Worm (Caenorhabditis elegans): Measurements from ENCODE around the gene F28A12.3.

The F28A12.3 gene

DNA sequence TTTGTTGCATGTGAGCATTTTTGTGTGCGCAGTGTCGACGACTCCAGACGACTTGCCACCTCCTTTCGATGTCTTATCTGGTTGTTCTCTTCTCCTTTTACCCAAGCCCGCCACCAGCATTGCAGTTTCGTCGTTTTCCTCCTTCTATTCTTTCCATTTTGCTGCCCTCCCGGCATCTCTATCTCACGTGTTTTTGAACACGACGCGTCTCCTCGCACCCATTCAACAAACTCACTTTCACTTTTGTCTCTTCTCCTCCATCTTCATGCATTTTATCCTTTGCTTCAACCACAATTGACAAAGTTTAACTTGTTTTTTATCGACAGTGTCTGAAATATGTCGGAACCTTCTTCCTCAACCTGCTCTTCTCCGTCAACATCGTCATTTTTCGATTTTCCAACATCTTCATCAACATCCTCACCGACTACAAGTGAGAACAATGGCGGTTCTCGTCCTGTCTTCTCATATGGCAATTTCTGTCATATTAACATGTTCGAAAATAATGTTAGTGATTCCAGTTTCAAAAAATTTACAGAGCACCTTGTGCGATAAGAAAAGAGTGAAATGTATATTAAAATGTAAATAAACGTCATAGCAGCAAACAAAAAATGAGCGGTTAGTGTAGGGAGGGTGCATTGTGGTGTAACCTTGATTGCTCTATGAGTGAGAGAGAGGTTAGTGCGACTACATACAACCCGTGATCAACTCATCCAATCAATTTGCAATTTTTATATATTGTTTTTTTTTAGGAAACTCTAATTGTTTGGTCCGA, 30.3 kb downstream of the F28A12.3 start, which contains the start of gene fip-4 (continued):
- no peak for TF ChIP-seq ZK546.5 (tag; optimal IDR thresholded peaks at IDR 0.05)
- TF ChIP-seq madf-9 (GFP tag; conservative IDR thresholded peaks at IDR 0.05) = no peak
- TF ChIP-seq daf-12 (tag; optimal IDR thresholded peaks at IDR 0.05) = no peak
- TF ChIP-seq zip-2 (tag; optimal IDR thresholded peaks at IDR 0.05) = no peak
- TF ChIP-seq Y5F2A.4 (GFP tag; optimal IDR thresholded peaks at IDR 0.05) = no peak
- TF ChIP-seq lin-38 (GFP tag; IDR thresholded peaks at IDR 0.05) = no peak
- no peak for TF ChIP-seq lin-1 (GFP tag; IDR thresholded peaks at IDR 0.05)
- TF ChIP-seq sdz-12 (GFP tag; optimal IDR thresholded peaks at IDR 0.05) = no peak
- no peak for TF ChIP-seq fos-1 (tag; optimal IDR thresholded peaks at IDR 0.05)
- no peak for TF ChIP-seq ceh-32 (tag; optimal IDR thresholded peaks at IDR 0.05; ENCODE audit: poor library complexity)
- TF ChIP-seq spr-3 (GFP tag; optimal IDR thresholded peaks at IDR 0.05) = no peak
- TF ChIP-seq nhr-28 (tag; optimal IDR thresholded peaks at IDR 0.05) = peak; percentile 82
- no peak for TF ChIP-seq nhr-48 (tag; optimal IDR thresholded peaks at IDR 0.05)
- no peak for TF ChIP-seq daf-16 (GFP tag; optimal IDR thresholded peaks at IDR 0.05)
- peak; percentile 78 for TF ChIP-seq daf-16 (tag; optimal IDR thresholded peaks at IDR 0.05)
- no peak for TF ChIP-seq T26A8.4 (GFP tag; IDR thresholded peaks at IDR 0.05)
- TF ChIP-seq egl-43 (GFP tag; IDR thresholded peaks at IDR 0.05) = no peak
- no peak for TF ChIP-seq nhr-10 (tag; optimal IDR thresholded peaks at IDR 0.05)
- no peak for TF ChIP-seq egl-27 (tag; optimal IDR thresholded peaks at IDR 0.05)
- TF ChIP-seq ceh-44 (GFP tag; IDR thresholded peaks at IDR 0.05) = no peak
- TF ChIP-seq nhr-6 (tag; optimal IDR thresholded peaks at IDR 0.05) = no peak
- no peak for TF ChIP-seq F49E8.2 (tag; optimal IDR thresholded peaks at IDR 0.05; ENCODE audit: borderline replicate concordance)
- TF ChIP-seq Y75B8A.6 (GFP tag; IDR thresholded peaks at IDR 0.05) = no peak
- TF ChIP-seq nhr-11 (tag; optimal IDR thresholded peaks at IDR 0.05) = no peak
- TF ChIP-seq madf-5 (GFP tag; IDR thresholded peaks at IDR 0.05) = no peak
- TF ChIP-seq D1046.2 (GFP tag; IDR thresholded peaks at IDR 0.05) = no peak
- TF ChIP-seq skn-1 (tag; optimal IDR thresholded peaks at IDR 0.05) = no peak
- TF ChIP-seq tra-1 (GFP tag; IDR thresholded peaks at IDR 0.05) = no peak
- TF ChIP-seq daf-19 (GFP tag; conservative IDR thresholded peaks at IDR 0.05) = no peak
- TF ChIP-seq lin-29 (GFP tag; IDR thresholded peaks at IDR 0.05) = no peak
- TF ChIP-seq dmd-8 (GFP tag; IDR thresholded peaks at IDR 0.05) = no peak
- no peak for TF ChIP-seq fkh-10 (GFP tag; optimal IDR thresholded peaks at IDR 0.05)
- no peak for TF ChIP-seq F44E2.7 (GFP tag; IDR thresholded peaks at IDR 0.05)
- TF ChIP-seq ama-1 (optimal IDR thresholded peaks at IDR 0.05) = peak; percentile 76
- TF ChIP-seq snpc-4 (tag; optimal IDR thresholded peaks at IDR 0.05) = no peak
- TF ChIP-seq ceh-28 (tag; optimal IDR thresholded peaks at IDR 0.05) = no peak
- TF ChIP-seq nhr-25 (tag; optimal IDR thresholded peaks at IDR 0.05; ENCODE audit: borderline replicate concordance, insufficient read depth) = peak; percentile 69
- no peak for TF ChIP-seq lin-39 (tag; optimal IDR thresholded peaks at IDR 0.05)
- TF ChIP-seq tag-97 (GFP tag; IDR thresholded peaks at IDR 0.05) = no peak
- no peak for TF ChIP-seq unc-130 (GFP tag; optimal IDR thresholded peaks at IDR 0.05)
- no peak for TF ChIP-seq mdt-29 (GFP tag; IDR thresholded peaks at IDR 0.05)
- peak; percentile 76 for TF ChIP-seq aha-1 (tag)
- no peak for TF ChIP-seq jun-1 (tag; optimal IDR thresholded peaks at IDR 0.05)
- no peak for TF ChIP-seq gei-8 (GFP tag; optimal IDR thresholded peaks at IDR 0.05)
- TF ChIP-seq F37D6.2 (tag; optimal IDR thresholded peaks at IDR 0.05) = no peak
- peak; percentile 67; the same call in 1 of the 2 replicates for TF ChIP-seq mxl-2 (GFP tag; conservative IDR thresholded peaks at IDR 0.05)
- no peak for TF ChIP-seq F26F4.8 (GFP tag; conservative IDR thresholded peaks at IDR 0.05)
- no peak for TF ChIP-seq nhr-102 (tag; optimal IDR thresholded peaks at IDR 0.05)
- TF ChIP-seq ztf-11 (tag; optimal IDR thresholded peaks at IDR 0.05) = no peak
- no peak for TF ChIP-seq lim-7 (GFP tag; IDR thresholded peaks at IDR 0.05)
- TF ChIP-seq unc-39 (tag; optimal IDR thresholded peaks at IDR 0.05) = no peak
- peak; percentile 26 for TF ChIP-seq mep-1 (tag; optimal IDR thresholded peaks at IDR 0.05)
